Worm (Caenorhabditis elegans) whole organism, L4/young adult: ENCODE measurements around the gene F35B12.10.

Experiments
- W03F9.2 ChIP-seq: fragments of 150-350 bp; optimal IDR thresholded peaks from 2 replicates; lab custom pipeline; 2014; ENCODE audit warnings: missing biosample characterization, missing genetic modification characterization
- dao-5 ChIP-seq: sonication (generic microtip); optimal IDR thresholded peaks from 2 replicates; lab custom pipeline; 2016; ENCODE audit warnings: missing genotype, missing genetic modification characterization, moderate library complexity, missing compliant biosample characterization
- him-1 ChIP-seq: sonication (generic microtip); optimal IDR thresholded peaks from 2 replicates; lab custom pipeline; 2016; ENCODE audit warnings: missing genotype, missing genetic modification reagents, missing genetic modification characterization, missing compliant biosample characterization

The F35B12.10 gene

ce11 chrV:11618173-11618572 lies 10.9 kb downstream of the F35B12.10 start, which contains the start of gene glb-15:
Gene glb-15, minus strand, starts transcription at chrV:11618273.
- TF ChIP-seq dao-5 (tag; lab: Kevin White, UChicago) (no peak), him-1 (tag; lab: Kevin White, UChicago) (no peak), W03F9.2 (no peak)

- TF ChIP-seq dao-5 (tag; lab: Kevin White, UChicago) (no peak), him-1 (tag; lab: Kevin White, UChicago) (no peak), W03F9.2 (no peak)
Observed at ce11 chrV:11616813-11617212, 12.3 kb downstream of the F35B12.10 start.

ce11 chrV:11615948-11616681 lies 13.0 kb downstream of the F35B12.10 start, which contains the start of gene nlp-24:
Gene nlp-24, plus strand, starts transcription at chrV:11616376.
- TF ChIP-seq dao-5 (tag; lab: Kevin White, UChicago) (no peak), W03F9.2 (no peak), him-1 (tag; lab: Kevin White, UChicago) (no peak)

ce11 chrV:11614805-11615497 lies 14.1 kb downstream of the F35B12.10 start:
- no peak for TF ChIP-seq W03F9.2
- no peak for TF ChIP-seq dao-5 (tag; lab: Kevin White, UChicago)
- TF ChIP-seq him-1 (tag; lab: Kevin White, UChicago): no peak

- no peak for TF ChIP-seq dao-5 (tag; lab: Kevin White, UChicago)
- TF ChIP-seq W03F9.2: no peak
- no peak for TF ChIP-seq him-1 (tag; lab: Kevin White, UChicago)
Observed at ce11 chrV:11613007-11613406, 16.1 kb downstream of the F35B12.10 start, which contains the start of gene tag-290. Gene tag-290, plus strand, starts transcription at chrV:11613307.

ce11 chrV:11610481-11610880 lies 18.6 kb downstream of the F35B12.10 start, which contains the start of gene sas-5:
Gene sas-5, plus strand, starts transcription at chrV:11610737.
- TF ChIP-seq him-1 (tag; lab: Kevin White, UChicago): no peak
- no peak for TF ChIP-seq dao-5 (tag; lab: Kevin White, UChicago)
- TF ChIP-seq W03F9.2: peak; percentile 34

ce11 chrV:11610049-11610448 lies 19.0 kb downstream of the F35B12.10 start, which contains the start of gene piit-1:
Gene piit-1, minus strand, starts transcription at chrV:11610149.
- no peak for TF ChIP-seq him-1 (tag; lab: Kevin White, UChicago)
- no peak for TF ChIP-seq W03F9.2
- no peak for TF ChIP-seq dao-5 (tag; lab: Kevin White, UChicago)

ce11 chrV:11606424-11606823 lies 22.6 kb downstream of the F35B12.10 start, which contains the start of gene idpp-16:
Gene idpp-16, minus strand, starts transcription at chrV:11606524.
- TF ChIP-seq him-1 (tag; lab: Kevin White, UChicago): no peak
- TF ChIP-seq W03F9.2: no peak
- no peak for TF ChIP-seq dao-5 (tag; lab: Kevin White, UChicago)

- TF ChIP-seq him-1 (tag; lab: Kevin White, UChicago) (no peak), W03F9.2 (no peak), dao-5 (tag; lab: Kevin White, UChicago) (no peak)
Observed at ce11 chrV:11605227-11605626, 23.8 kb downstream of the F35B12.10 start.

- TF ChIP-seq him-1 (tag; lab: Kevin White, UChicago): no peak
- TF ChIP-seq dao-5 (tag; lab: Kevin White, UChicago): no peak
- TF ChIP-seq W03F9.2: no peak
Observed at ce11 chrV:11604484-11604883, 24.6 kb downstream of the F35B12.10 start, which contains the start of gene dhs-20. Gene dhs-20, minus strand, starts transcription at chrV:11604563.

- no peak for TF ChIP-seq him-1 (tag; lab: Kevin White, UChicago)
- no peak for TF ChIP-seq W03F9.2
- no peak for TF ChIP-seq dao-5 (tag; lab: Kevin White, UChicago)
Observed at ce11 chrV:11600800-11601199, 28.3 kb downstream of the F35B12.10 start, which contains the start of gene F35B12.9. Gene F35B12.9, plus strand, starts transcription at chrV:11601171.

- TF ChIP-seq him-1 (tag; lab: Kevin White, UChicago): no peak
- TF ChIP-seq dao-5 (tag; lab: Kevin White, UChicago): no peak
- no peak for TF ChIP-seq W03F9.2
Observed at ce11 chrV:11598807-11599206, 30.3 kb downstream of the F35B12.10 start, which contains the start of gene srx-84. Gene srx-84, plus strand, starts transcription at chrV:11599107.

- no peak for TF ChIP-seq W03F9.2
- no peak for TF ChIP-seq him-1 (tag; lab: Kevin White, UChicago)
- no peak for TF ChIP-seq dao-5 (tag; lab: Kevin White, UChicago)
Observed at ce11 chrV:11593888-11594287, 35.2 kb downstream of the F35B12.10 start.

- TF ChIP-seq dao-5 (tag; lab: Kevin White, UChicago) (no peak), W03F9.2 (no peak), him-1 (tag; lab: Kevin White, UChicago) (no peak)
Observed at ce11 chrV:11593427-11593826, 35.6 kb downstream of the F35B12.10 start, which contains the start of gene srx-80. Gene srx-80, plus strand, starts transcription at chrV:11593727.
